Worm (Caenorhabditis elegans) whole organism, L4 larva: ENCODE data around the gene nlp-56.

Experiments
- F37D6.2 ChIP-seq: sonication (generic microtip); optimal IDR thresholded peaks from 2 replicates; lab custom pipeline; 2016; ENCODE audit warnings: mild to moderate bottlenecking, missing genetic modification characterization, missing compliant biosample characterization
- R02D3.7 ChIP-seq: fragments of 150-350 bp; sonication (generic microtip); optimal IDR thresholded peaks from 3 replicates; lab custom pipeline; 2014; ENCODE audit warnings: missing biosample characterization, missing genetic modification characterization
- ama-1 ChIP-seq: fragments of 150-350 bp; optimal IDR thresholded peaks from 2 replicates; lab custom pipeline; 2014; ENCODE audit warnings: inconsistent platforms, mixed read lengths
- ceh-82 ChIP-seq: sonication (generic microtip); optimal IDR thresholded peaks from 2 replicates; lab custom pipeline; 2017; ENCODE audit warnings: missing biosample characterization, missing genetic modification characterization
- lin-1 ChIP-seq: fragments of 200-800 bp; sonication (Bioruptor generic); IDR thresholded peaks from 2 replicates; pipeline ENCODE4 v1.3.6; 2022; ENCODE audit warnings: missing genetic modification reagents, missing genetic modification characterization, missing compliant biosample characterization
- nhr-6 ChIP-seq: fragments of 150-350 bp; optimal IDR thresholded peaks from 2 replicates; lab custom pipeline; 2014; ENCODE audit warnings: missing biosample characterization, missing genetic modification characterization
- pha-4 ChIP-seq, 2 experiments: fragments of 150-350 bp in 1 of 2; fragments of 200-800 bp in 1 of 2; sonication (Bioruptor generic) in 1 of 2; IDR thresholded peaks in 1 of 2; optimal IDR thresholded peaks in 1 of 2; 2 replicates each; pipeline versions ENCODE4 v1.3.6 to Lab custom; 2014 to 2022; ENCODE audit warnings: missing genetic modification characterization in 2 of 2, missing genetic modification reagents in 2 of 2, missing biosample characterization in 1 of 2, missing compliant biosample characterization in 1 of 2
- tra-1 ChIP-seq: fragments of 200-800 bp; sonication (Bioruptor generic); IDR thresholded peaks from 2 replicates; pipeline ENCODE4 v1.3.6; 2022; ENCODE audit warnings: missing genetic modification reagents, missing genetic modification characterization, missing compliant biosample characterization
- unc-39 ChIP-seq: sonication (generic microtip); optimal IDR thresholded peaks from 2 replicates; lab custom pipeline; 2017; ENCODE audit warnings: missing biosample characterization, missing genetic modification characterization

ce11 chrIV:14795918-14796488 lies 11.5 kb upstream of the nlp-56 start, which contains the start of gene coq-3:
- no peak for TF ChIP-seq R02D3.7
- TF ChIP-seq pha-4 (GFP tag; IDR thresholded peaks at IDR 0.05; lab: Robert Waterston, UW), result no peak
- no peak for TF ChIP-seq pha-4 (tag; optimal IDR thresholded peaks at IDR 0.05; lab: Kevin White, UChicago)
- no peak for TF ChIP-seq F37D6.2 (tag; lab: Kevin White, UChicago)
- no peak for TF ChIP-seq unc-39 (tag; lab: Kevin White, UChicago)
- TF ChIP-seq ama-1, result peak; percentile 29
- no peak for TF ChIP-seq nhr-6 (tag; lab: Kevin White, UChicago)
- no peak for TF ChIP-seq lin-1 (GFP tag; lab: Robert Waterston, UW)
- no peak for TF ChIP-seq tra-1 (GFP tag; lab: Robert Waterston, UW)
- TF ChIP-seq ceh-82, result no peak
